Worm (Caenorhabditis elegans): ENCODE measurements around the gene ugt-36.

ugt-36 gene

ce11 chrV:7216016-7216415 lies 49.2 kb downstream of the ugt-36 start (continued):
- TF ChIP-seq nhr-41 (GFP tag; IDR thresholded peaks at IDR 0.05), result no peak
- TF ChIP-seq mdt-29 (GFP tag; IDR thresholded peaks at IDR 0.05), result no peak
- TF ChIP-seq ctbp-1 (GFP tag; IDR thresholded peaks at IDR 0.05), result no peak
- no peak for TF ChIP-seq ZK337.2 (GFP tag; IDR thresholded peaks at IDR 0.05)
- no peak for TF ChIP-seq ceh-62 (tag; optimal IDR thresholded peaks at IDR 0.05)

All from whole organism, L4 larva.